Worm (Caenorhabditis elegans) whole organism, young adult: ENCODE measurements around the gene B0303.16.

Source experiments
- B0336.3 ChIP-seq: fragments of 200-800 bp; sonication (Bioruptor generic); IDR thresholded peaks from 2 replicates; pipeline ENCODE4 v1.3.6; 2022; ENCODE audit warnings: missing genetic modification characterization, missing compliant biosample characterization
- F52B5.7 ChIP-seq: sonication (generic microtip); optimal IDR thresholded peaks from 2 replicates; lab custom pipeline; 2016; ENCODE audit warnings: mild to moderate bottlenecking, missing genetic modification characterization, missing compliant biosample characterization
- aptf-2 ChIP-seq: fragments of 200-800 bp; sonication (Bioruptor generic); conservative IDR thresholded peaks from 2 replicates; pipeline ENCODE4 v1.3.6; 2022; ENCODE audit warnings: missing genetic modification reagents, missing genetic modification characterization, missing compliant biosample characterization
- ceh-58 ChIP-seq: fragments of 200-800 bp; sonication (Bioruptor generic); IDR thresholded peaks from 2 replicates; pipeline ENCODE4 v1.3.6; 2022; ENCODE audit warnings: missing genetic modification characterization, missing compliant biosample characterization
- die-1 ChIP-seq: sonication (generic microtip); optimal IDR thresholded peaks from 2 replicates; lab custom pipeline; 2016; ENCODE audit warnings: missing genotype, mild to moderate bottlenecking, missing genetic modification characterization, missing compliant biosample characterization
- dpl-1 ChIP-seq: fragments of 150-350 bp; optimal IDR thresholded peaks from 2 replicates; lab custom pipeline; 2014; ENCODE audit warnings: missing biosample characterization, missing genetic modification reagents, missing genetic modification characterization
- egrh-3 ChIP-seq: fragments of 200-800 bp; sonication (Bioruptor generic); IDR thresholded peaks from 2 replicates; pipeline ENCODE4 v1.3.6; 2022; ENCODE audit warnings: missing genetic modification reagents, missing genetic modification characterization, missing compliant biosample characterization
- let-526 ChIP-seq: fragments of 200-800 bp; sonication (Bioruptor generic); IDR thresholded peaks from 2 replicates; pipeline ENCODE4 v1.3.6; 2022; ENCODE audit warnings: missing genetic modification reagents, missing genetic modification characterization, missing compliant biosample characterization
- lir-1 ChIP-seq: fragments of 200-800 bp; sonication (Bioruptor generic); conservative IDR thresholded peaks from 2 replicates; pipeline ENCODE4 v1.3.6; 2022; ENCODE audit warnings: missing genetic modification reagents, missing genetic modification characterization, missing compliant biosample characterization
- mcd-1 ChIP-seq: fragments of 200-800 bp; sonication (Bioruptor generic); IDR thresholded peaks from 2 replicates; pipeline ENCODE4 v1.3.6; 2022; ENCODE audit warnings: missing genetic modification reagents, missing genetic modification characterization, missing compliant biosample characterization

DNA sequence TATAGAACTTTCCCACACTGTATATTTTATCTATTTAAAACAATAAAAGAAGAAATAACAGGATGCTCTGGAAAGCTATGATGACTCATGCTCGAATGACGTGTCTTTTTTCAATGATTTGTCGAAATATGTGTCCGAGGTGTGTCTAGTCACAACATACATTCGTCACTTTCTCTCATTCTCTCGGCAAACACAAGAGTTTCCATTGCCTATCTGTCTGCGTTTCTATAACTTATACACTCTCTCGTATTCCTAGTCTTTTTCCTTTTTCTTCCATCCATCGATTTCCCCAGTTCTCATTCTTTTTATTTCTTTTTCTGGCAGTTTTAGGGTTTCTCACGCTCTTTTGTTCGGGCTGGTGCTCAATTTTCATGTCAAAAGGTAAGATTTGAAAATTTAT lies 8.2 kb upstream of the B0303.16 start:
- no peak for TF ChIP-seq die-1 (tag; lab: Kevin White, UChicago)
- TF ChIP-seq ceh-58 (GFP tag; lab: Robert Waterston, UW): no peak
- TF ChIP-seq B0336.3 (GFP tag; lab: Robert Waterston, UW): no peak
- no peak for TF ChIP-seq mcd-1 (GFP tag; lab: Robert Waterston, UW)
- TF ChIP-seq aptf-2 (GFP tag; lab: Robert Waterston, UW): no peak
- TF ChIP-seq dpl-1 (GFP tag; lab: Kevin White, UChicago): no peak
- no peak for TF ChIP-seq lir-1 (GFP tag; lab: Robert Waterston, UW)
- no peak for TF ChIP-seq F52B5.7 (tag; lab: Kevin White, UChicago)
- no peak for TF ChIP-seq egrh-3 (GFP tag; lab: Robert Waterston, UW)
- TF ChIP-seq let-526: no peak
